Worm (Caenorhabditis elegans): Measurements from ENCODE around the gene ncx-7.
A peak's percentile ranks its signal among the peaks of the same experiment; 100 is the strongest.

The ncx-7 gene

DNA sequence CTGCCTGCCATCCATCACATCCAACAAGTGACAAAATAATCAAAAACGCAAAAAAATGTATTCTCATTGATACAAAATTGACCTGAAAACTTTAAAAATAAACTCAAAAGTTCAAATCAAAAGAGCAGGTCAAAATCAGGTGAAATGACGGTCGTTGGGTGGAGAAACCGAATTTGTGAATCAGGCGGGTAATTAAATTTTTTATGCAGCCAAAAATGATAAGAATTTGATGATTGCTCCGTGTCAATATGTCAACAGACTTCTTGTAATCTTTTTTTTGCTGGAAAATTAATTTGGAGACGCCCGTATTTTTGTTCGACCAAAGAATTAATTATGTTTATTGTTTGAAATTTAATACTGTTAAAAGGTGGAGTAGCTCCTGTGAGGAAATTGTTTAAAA lies 6.2 kb downstream of the ncx-7 start, which contains the start of gene ncx-6:
Gene ncx-6, minus strand, starts transcription at position 88 of the 400 bp plus-strand sequence.
- TF ChIP-seq unc-30 (tag; optimal IDR thresholded peaks at IDR 0.05) (no peak), ces-1 (GFP tag; optimal IDR thresholded peaks at IDR 0.05) (no peak), elt-2 (tag; optimal IDR thresholded peaks at IDR 0.05) (peak; percentile 34), ztf-11 (tag; optimal IDR thresholded peaks at IDR 0.05) (no peak)

DNA sequence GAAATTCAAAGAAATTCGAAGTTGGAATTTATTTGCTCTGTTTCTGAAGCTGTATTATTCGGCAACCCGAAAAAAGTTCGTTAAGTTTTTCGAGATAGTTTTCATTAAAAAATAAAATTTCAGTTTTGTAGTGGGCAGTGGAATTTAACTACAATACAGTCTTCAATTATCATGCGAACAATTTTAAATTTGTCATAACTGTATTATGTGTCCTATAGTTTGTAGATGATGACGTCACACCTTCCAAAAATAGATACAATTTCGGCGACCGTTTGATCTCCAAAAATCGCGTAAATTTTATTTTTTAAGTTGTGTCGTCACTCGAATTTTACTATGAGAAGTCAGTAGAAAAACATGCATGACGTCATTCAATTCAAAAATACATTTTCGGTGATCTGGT lies 6.9 kb downstream of the ncx-7 start:
- TF ChIP-seq ets-5 (GFP tag; IDR thresholded peaks at IDR 0.05) = no peak
- no peak for TF ChIP-seq alr-1 (tag; optimal IDR thresholded peaks at IDR 0.05; ENCODE audit: borderline replicate concordance)
- TF ChIP-seq ztf-11 (tag; optimal IDR thresholded peaks at IDR 0.05) = no peak
- no peak for TF ChIP-seq nhr-85 (tag)
- TF ChIP-seq unc-62 (GFP tag; optimal IDR thresholded peaks at IDR 0.05) = no peak
- no peak for TF ChIP-seq F16B12.6 (tag; optimal IDR thresholded peaks at IDR 0.05)
- TF ChIP-seq mab-9 (GFP tag; IDR thresholded peaks at IDR 0.05) = no peak

DNA sequence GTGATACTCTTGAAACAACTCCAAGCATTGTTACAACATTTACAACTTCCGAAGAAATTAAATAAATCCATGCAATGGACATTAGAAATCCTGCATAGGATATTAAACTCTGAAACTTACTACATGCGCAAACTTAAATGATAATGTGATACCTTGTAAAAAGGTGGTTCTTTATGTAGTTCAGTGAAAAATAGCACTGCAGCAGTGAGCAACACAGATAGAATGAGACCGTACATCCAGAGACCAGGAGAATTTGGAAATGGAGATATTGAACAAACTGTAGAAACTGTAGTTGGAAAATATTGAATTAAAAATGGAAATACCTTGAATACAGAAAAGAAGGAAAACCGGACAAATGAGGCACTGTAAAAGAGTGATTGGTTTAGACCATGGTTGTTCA lies 8.9 kb downstream of the ncx-7 start:
- TF ChIP-seq jun-1 (tag; optimal IDR thresholded peaks at IDR 0.05) (no peak), snpc-4 (tag; optimal IDR thresholded peaks at IDR 0.05) (no peak), zip-4 (GFP tag; optimal IDR thresholded peaks at IDR 0.05) (no peak), fkh-4 (tag; optimal IDR thresholded peaks at IDR 0.05; ENCODE audit: borderline replicate concordance) (no peak), alr-1 (tag; optimal IDR thresholded peaks at IDR 0.05; ENCODE audit: borderline replicate concordance) (no peak), pag-3 (tag; optimal IDR thresholded peaks at IDR 0.05; ENCODE audit: borderline replicate concordance, insufficient read depth) (no peak), hlh-4 (tag; optimal IDR thresholded peaks at IDR 0.05) (no peak)

DNA sequence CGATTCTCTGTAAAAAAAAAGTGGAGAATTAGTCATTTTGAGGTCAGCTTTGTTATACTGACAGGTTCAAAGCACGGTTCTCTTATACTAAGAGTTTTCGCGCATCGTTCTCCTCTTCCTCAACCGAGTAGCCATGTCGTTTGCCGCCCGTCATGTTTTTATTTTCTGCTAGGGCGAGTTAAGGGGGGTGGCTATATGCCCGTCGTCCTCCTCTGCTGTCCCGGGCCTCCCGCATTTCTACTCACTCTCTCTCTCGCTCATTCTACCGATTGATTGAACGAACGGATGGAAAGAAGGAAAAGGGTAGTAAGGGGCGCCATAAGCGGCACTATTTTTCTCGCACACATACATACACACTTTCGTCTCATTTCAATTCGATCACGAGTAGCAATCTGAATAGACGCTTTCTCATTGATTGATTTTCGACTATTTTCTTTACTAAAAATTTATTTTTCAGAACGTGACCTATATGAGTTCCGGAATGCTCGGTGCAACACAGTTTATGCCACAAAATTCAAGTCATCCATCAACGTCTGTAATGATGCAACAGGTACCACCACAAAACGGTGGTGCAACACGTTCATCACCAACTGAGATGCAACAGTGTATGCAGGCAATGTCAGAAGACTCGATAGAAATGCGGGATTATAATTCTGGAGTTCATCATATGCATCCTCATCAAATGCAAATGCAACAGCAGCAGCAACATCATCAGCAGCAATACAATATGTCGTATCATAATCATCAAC lies 14.8 kb downstream of the ncx-7 start:
- TF ChIP-seq nhr-19 (GFP tag; conservative IDR thresholded peaks at IDR 0.05) = no peak
- peak; percentile 41 for TF ChIP-seq blmp-1 (tag; optimal IDR thresholded peaks at IDR 0.05)

DNA sequence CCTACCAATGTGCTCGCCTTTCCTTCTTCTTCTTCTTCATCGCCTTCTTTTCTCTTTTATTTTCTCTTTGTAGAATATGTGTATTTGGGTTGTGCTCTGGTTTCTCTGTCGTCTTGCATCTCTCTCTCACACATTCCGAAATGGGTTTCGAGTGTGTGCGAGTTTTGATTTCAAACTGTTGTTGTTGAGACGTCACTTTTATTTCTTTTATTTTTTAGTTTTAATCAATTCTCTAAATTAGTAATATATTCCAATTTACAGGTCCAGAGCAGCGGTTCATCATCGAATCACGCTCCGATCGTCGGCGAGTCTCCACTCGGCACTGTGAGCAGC lies 15.5 kb downstream of the ncx-7 start:
- TF ChIP-seq swsn-7 (tag; optimal IDR thresholded peaks at IDR 0.05) = no peak
- TF ChIP-seq sptf-1 (tag; optimal IDR thresholded peaks at IDR 0.05) = no peak
- TF ChIP-seq lin-14 (GFP tag; optimal IDR thresholded peaks at IDR 0.05) = peak; percentile 1
- TF ChIP-seq nhr-77 (tag; optimal IDR thresholded peaks at IDR 0.05) = no peak
- TF ChIP-seq dpl-1 (GFP tag; optimal IDR thresholded peaks at IDR 0.05) = no peak
- TF ChIP-seq mef-2 (tag; optimal IDR thresholded peaks at IDR 0.05) = no peak
- TF ChIP-seq nhr-20 (tag; optimal IDR thresholded peaks at IDR 0.05) = no peak
- no peak for TF ChIP-seq efl-1 (optimal IDR thresholded peaks at IDR 0.05)
- peak in 1 of 2 experiments; percentile 51 for TF ChIP-seq efl-1 (GFP tag; optimal IDR thresholded peaks at IDR 0.05 in 1 of 2)
- no peak for TF ChIP-seq unc-86 (tag; optimal IDR thresholded peaks at IDR 0.05)
- TF ChIP-seq ztf-4 (tag; optimal IDR thresholded peaks at IDR 0.05) = no peak
- no peak for TF ChIP-seq alr-1 (tag; optimal IDR thresholded peaks at IDR 0.05; ENCODE audit: borderline replicate concordance)
- TF ChIP-seq dsc-1 (tag; optimal IDR thresholded peaks at IDR 0.05) = no peak

DNA sequence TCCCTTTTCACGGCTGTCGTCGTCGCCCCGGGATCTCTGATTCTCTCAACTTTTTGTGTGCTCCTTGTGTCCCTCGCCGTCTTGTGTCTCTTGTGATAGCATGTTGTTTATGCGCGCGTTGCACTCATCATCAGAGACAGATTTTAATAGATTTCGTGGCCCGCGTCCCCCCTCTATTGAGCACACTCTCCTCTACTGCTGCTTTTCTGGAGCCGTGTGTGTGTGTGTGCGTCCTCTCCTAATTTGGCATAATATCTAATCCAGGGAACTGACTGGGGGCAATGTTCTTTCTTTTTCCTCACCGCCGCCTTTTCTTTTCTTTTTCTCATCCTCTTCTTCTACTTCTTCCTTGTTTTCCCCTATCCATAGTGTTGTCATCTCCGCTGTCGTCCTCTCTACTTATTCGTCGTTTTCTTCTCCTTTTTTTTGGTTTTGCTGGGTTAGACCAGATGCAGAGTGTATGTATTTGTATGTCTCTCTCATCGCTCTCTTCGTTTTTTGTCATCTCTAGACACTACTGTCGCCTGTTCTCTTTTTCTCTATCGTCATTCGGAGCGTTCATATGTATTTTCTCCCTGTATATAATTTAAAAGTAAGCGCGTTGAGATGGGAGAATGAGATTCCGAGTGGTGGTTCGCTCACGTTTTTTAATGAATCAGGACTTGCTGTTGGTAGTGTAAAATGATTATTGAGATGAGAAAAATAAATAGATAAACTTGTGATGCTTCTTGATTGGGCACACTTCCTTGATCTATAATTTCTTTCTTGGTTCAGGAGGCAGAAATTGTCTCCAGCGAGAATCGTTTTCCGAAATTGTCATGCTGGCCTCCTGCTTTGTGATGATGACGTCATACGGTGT lies 16.1 kb downstream of the ncx-7 start:
- TF ChIP-seq ceh-63 (GFP tag; optimal IDR thresholded peaks at IDR 0.05) = no peak
- TF ChIP-seq sox-4 (tag; optimal IDR thresholded peaks at IDR 0.05) = peak; percentile 8
- TF ChIP-seq jun-1 (tag; optimal IDR thresholded peaks at IDR 0.05) = no peak
- TF ChIP-seq nhr-90 (tag; optimal IDR thresholded peaks at IDR 0.05; ENCODE audit: poor library complexity) = no peak
- TF ChIP-seq lsy-2 (tag; optimal IDR thresholded peaks at IDR 0.05) = peak in 1 of 2 experiments; percentile 67
- TF ChIP-seq pqm-1 (tag; optimal IDR thresholded peaks at IDR 0.05) = no peak
- TF ChIP-seq fos-1 (tag; optimal IDR thresholded peaks at IDR 0.05) = no peak
- no peak for TF ChIP-seq efl-3 (GFP tag; optimal IDR thresholded peaks at IDR 0.05)
- peak; percentile 37 for TF ChIP-seq snu-23 (GFP tag; optimal IDR thresholded peaks at IDR 0.05)
- no peak for TF ChIP-seq sup-37 (GFP tag; optimal IDR thresholded peaks at IDR 0.05)
- peak; percentile 14 for TF ChIP-seq F16B12.6 (tag; optimal IDR thresholded peaks at IDR 0.05)
- TF ChIP-seq lin-35 (GFP tag; optimal IDR thresholded peaks at IDR 0.05) = peak; percentile 14 to 25
- no peak for TF ChIP-seq C04F5.9 (tag; optimal IDR thresholded peaks at IDR 0.05)
- TF ChIP-seq alr-1 (tag; optimal IDR thresholded peaks at IDR 0.05; ENCODE audit: borderline replicate concordance) = no peak
- no peak for TF ChIP-seq zip-4 (GFP tag; optimal IDR thresholded peaks at IDR 0.05)
- TF ChIP-seq mef-2 (tag; optimal IDR thresholded peaks at IDR 0.05) = no peak
